Worm (Caenorhabditis elegans): ENCODE data around the gene pck-3.

ce11 chrIV:5859876-5860275 is 36.6 kb upstream of the pck-3 start, which contains the start of gene C06E7.4:
- TF ChIP-seq pag-3 (tag; optimal IDR thresholded peaks at IDR 0.05; ENCODE audit: borderline replicate concordance) (no peak), nfya-1 (tag; optimal IDR thresholded peaks at IDR 0.05) (no peak), ttx-3 (tag; optimal IDR thresholded peaks at IDR 0.05) (no peak), syd-9 (tag; optimal IDR thresholded peaks at IDR 0.05) (no peak), T23F11.4 (GFP tag; optimal IDR thresholded peaks at IDR 0.05) (no peak), ceh-14 (tag; optimal IDR thresholded peaks at IDR 0.05) (no peak), dve-1 (tag; optimal IDR thresholded peaks at IDR 0.05) (no peak), ets-4 (tag; optimal IDR thresholded peaks at IDR 0.05) (no peak), rnt-1 (tag; optimal IDR thresholded peaks at IDR 0.05) (no peak), madf-2 (tag; optimal IDR thresholded peaks at IDR 0.05) (no peak)
